Worm (Caenorhabditis elegans) whole organism, young adult: ENCODE data around the gene F16B4.2.

Experiments used
- B0035.1 ChIP-seq: sonication (generic microtip); optimal IDR thresholded peaks from 2 replicates; lab custom pipeline; 2016; ENCODE audit warnings: missing genetic modification characterization, mild to moderate bottlenecking, missing compliant biosample characterization, missing genotype, missing genetic modification reagents
- F10E7.11 ChIP-seq: sonication (generic microtip); optimal IDR thresholded peaks from 2 replicates; lab custom pipeline; 2017; ENCODE audit warnings: mild to moderate bottlenecking, missing genetic modification characterization, moderate library complexity, missing compliant biosample characterization
- F22D6.2 ChIP-seq: sonication (generic microtip); optimal IDR thresholded peaks from 2 replicates; lab custom pipeline; 2016; ENCODE audit warnings: mild to moderate bottlenecking, missing genetic modification characterization, missing compliant biosample characterization
- F33H1.4 ChIP-seq: fragments of 200-800 bp; sonication (Bioruptor generic); IDR thresholded peaks from 2 replicates; pipeline ENCODE4 v1.3.6; 2022; ENCODE audit warnings: missing genetic modification reagents, missing genetic modification characterization, missing compliant biosample characterization
- F37B4.10 ChIP-seq: fragments of 200-800 bp; sonication (Bioruptor generic); IDR thresholded peaks from 2 replicates; pipeline ENCODE4 v1.3.6; 2022; ENCODE audit warnings: missing genetic modification characterization, missing compliant biosample characterization
- F55B11.4 ChIP-seq: sonication (generic microtip); optimal IDR thresholded peaks from 2 replicates; lab custom pipeline; 2016; ENCODE audit warnings: missing compliant biosample characterization, missing genetic modification characterization, borderline replicate concordance; ENCODE audit not compliant: insufficient read depth
- K12H6.12 ChIP-seq: fragments of 200-800 bp; sonication (Bioruptor generic); optimal IDR thresholded peaks from 2 replicates; lab custom pipeline; 2018; ENCODE audit warnings: mild to moderate bottlenecking, missing genetic modification characterization, missing compliant biosample characterization
- Y53F4B.3 ChIP-seq: fragments of 200-800 bp; sonication (Bioruptor generic); IDR thresholded peaks from 2 replicates; pipeline ENCODE4 v1.3.6; 2022; ENCODE audit warnings: missing genetic modification reagents, missing genetic modification characterization, missing compliant biosample characterization
- Y56A3A.18 ChIP-seq: fragments of 200-800 bp; sonication (Bioruptor generic); IDR thresholded peaks from 2 replicates; pipeline ENCODE4 v1.3.6; 2022; ENCODE audit warnings: missing genetic modification reagents, missing genetic modification characterization, missing compliant biosample characterization
- akir-1 ChIP-seq: fragments of 200-800 bp; sonication (Bioruptor generic); optimal IDR thresholded peaks from 2 replicates; lab custom pipeline; 2018; ENCODE audit warnings: mild to moderate bottlenecking, missing genetic modification characterization, moderate library complexity, missing compliant biosample characterization
- aptf-2 ChIP-seq: fragments of 200-800 bp; sonication (Bioruptor generic); conservative IDR thresholded peaks from 2 replicates; pipeline ENCODE4 v1.3.6; 2022; ENCODE audit warnings: missing genetic modification reagents, missing genetic modification characterization, missing compliant biosample characterization
- athp-1 ChIP-seq: sonication (generic microtip); optimal IDR thresholded peaks from 2 replicates; lab custom pipeline; 2017; ENCODE audit warnings: mild to moderate bottlenecking, missing genetic modification characterization, missing compliant biosample characterization
- ccch-3 ChIP-seq: fragments of 200-800 bp; sonication (Bioruptor generic); optimal IDR thresholded peaks from 2 replicates; lab custom pipeline; 2018; ENCODE audit warnings: mild to moderate bottlenecking, missing genetic modification characterization, missing compliant biosample characterization
- ceh-27 ChIP-seq: fragments of 200-800 bp; sonication (Bioruptor generic); optimal IDR thresholded peaks from 2 replicates; lab custom pipeline; 2018; ENCODE audit warnings: mild to moderate bottlenecking, missing genetic modification characterization, moderate library complexity, missing compliant biosample characterization
- ceh-79 ChIP-seq: sonication (generic microtip); optimal IDR thresholded peaks from 2 replicates; lab custom pipeline; 2017; ENCODE audit warnings: mild to moderate bottlenecking, missing genetic modification characterization, missing compliant biosample characterization
- him-1 ChIP-seq: sonication (generic microtip); optimal IDR thresholded peaks from 2 replicates; lab custom pipeline; 2016; ENCODE audit warnings: missing genotype, missing genetic modification reagents, missing genetic modification characterization, missing compliant biosample characterization
- hrde-1 ChIP-seq: sonication (generic microtip); optimal IDR thresholded peaks from 2 replicates; lab custom pipeline; 2016; ENCODE audit warnings: missing genetic modification characterization, mild to moderate bottlenecking, missing compliant biosample characterization, moderate library complexity, missing genotype, missing genetic modification reagents, borderline replicate concordance
- lag-1 ChIP-seq: fragments of 200-800 bp; sonication (Bioruptor generic); IDR thresholded peaks from 2 replicates; pipeline ENCODE4 v1.3.6; 2022; ENCODE audit warnings: missing genetic modification reagents, missing genetic modification characterization, missing compliant biosample characterization
- madf-8 ChIP-seq: fragments of 200-800 bp; sonication (Bioruptor generic); conservative IDR thresholded peaks from 2 replicates; pipeline ENCODE4 v1.3.6; 2022; ENCODE audit warnings: missing genetic modification reagents, missing genetic modification characterization, missing compliant biosample characterization
- nfyb-1 ChIP-seq: fragments of 200-800 bp; sonication (Bioruptor generic); IDR thresholded peaks from 2 replicates; pipeline ENCODE4 v1.3.6; 2022; ENCODE audit warnings: missing genetic modification reagents, missing genetic modification characterization, missing compliant biosample characterization
- nhr-179 ChIP-seq: sonication (generic microtip); optimal IDR thresholded peaks from 2 replicates; lab custom pipeline; 2016; ENCODE audit warnings: mild to moderate bottlenecking, missing genetic modification characterization, missing compliant biosample characterization
- nhr-27 ChIP-seq: fragments of 200-800 bp; sonication (Bioruptor generic); optimal IDR thresholded peaks from 2 replicates; lab custom pipeline; 2018; ENCODE audit warnings: mild to moderate bottlenecking, missing genetic modification characterization, moderate library complexity, missing compliant biosample characterization
- nhr-80 ChIP-seq: sonication (generic microtip); optimal IDR thresholded peaks from 2 replicates; lab custom pipeline; 2016; ENCODE audit warnings: missing genetic modification characterization, missing compliant biosample characterization
- nhr-90 ChIP-seq: sonication (generic microtip); optimal IDR thresholded peaks from 2 replicates; lab custom pipeline; 2016; ENCODE audit warnings: missing genotype, mild to moderate bottlenecking, missing genetic modification characterization, missing compliant biosample characterization
- sdz-38 ChIP-seq: sonication (generic microtip); optimal IDR thresholded peaks from 2 replicates; lab custom pipeline; 2016; ENCODE audit warnings: missing genotype, missing genetic modification characterization, missing compliant biosample characterization
- sea-2 ChIP-seq: fragments of 200-800 bp; sonication (Bioruptor generic); IDR thresholded peaks from 2 replicates; pipeline ENCODE4 v1.3.6; 2022; ENCODE audit warnings: missing genetic modification characterization, missing compliant biosample characterization
- tbp1 ChIP-seq: fragments of 200-800 bp; sonication (Bioruptor generic); optimal IDR thresholded peaks from 2 replicates; lab custom pipeline; 2018; ENCODE audit warnings: mild to moderate bottlenecking, missing genetic modification characterization, missing compliant biosample characterization
- unc-62 ChIP-seq: fragments of 150-350 bp; optimal IDR thresholded peaks from 2 replicates; lab custom pipeline; 2014; ENCODE audit warnings: missing biosample characterization, missing genetic modification reagents, missing genetic modification characterization
- xnd-1 ChIP-seq: sonication (generic microtip); optimal IDR thresholded peaks from 2 replicates; lab custom pipeline; 2016; ENCODE audit warnings: missing genotype, missing genetic modification reagents, missing genetic modification characterization, missing compliant biosample characterization
- zim-3 ChIP-seq: sonication (generic microtip); optimal IDR thresholded peaks from 2 replicates; lab custom pipeline; 2017; ENCODE audit warnings: mild to moderate bottlenecking, missing genetic modification characterization, moderate library complexity, missing compliant biosample characterization
- ztf-18 ChIP-seq: sonication (generic microtip); optimal IDR thresholded peaks from 2 replicates; lab custom pipeline; 2016; ENCODE audit warnings: missing genotype, mild to moderate bottlenecking, missing genetic modification characterization, missing compliant biosample characterization
- ztf-25 ChIP-seq: fragments of 200-800 bp; sonication (Bioruptor generic); IDR thresholded peaks from 2 replicates; pipeline ENCODE4 v1.3.6; 2022; ENCODE audit warnings: missing genetic modification reagents, missing genetic modification characterization, missing compliant biosample characterization
- ztf-26 ChIP-seq: sonication (generic microtip); optimal IDR thresholded peaks from 2 replicates; lab custom pipeline; 2017; ENCODE audit warnings: missing genetic modification characterization, missing compliant biosample characterization
- ztf-6 ChIP-seq: fragments of 200-800 bp; sonication (Bioruptor generic); IDR thresholded peaks from 2 replicates; pipeline ENCODE4 v1.3.6; 2022; ENCODE audit warnings: missing genetic modification reagents, missing genetic modification characterization, missing compliant biosample characterization

F16B4.2 gene

ce11 chrV:1643886-1644285 is 43.0 kb downstream of the F16B4.2 start, which contains the start of gene alh-2:
alh-2 (plus strand) TSS chrV:1644169.
- TF ChIP-seq aptf-2 (GFP tag; lab: Robert Waterston, UW) (no peak), nhr-80 (tag; lab: Kevin White, UChicago) (no peak), ztf-6 (GFP tag; lab: Robert Waterston, UW) (no peak), ceh-27 (GFP tag; lab: Kevin White, UChicago) (no peak), nhr-90 (tag; lab: Kevin White, UChicago) (no peak), lag-1 (GFP tag; lab: Robert Waterston, UW) (no peak), him-1 (tag; lab: Kevin White, UChicago) (no peak), akir-1 (GFP tag; lab: Kevin White, UChicago) (no peak), xnd-1 (tag; lab: Kevin White, UChicago) (no peak), ztf-25 (GFP tag; lab: Robert Waterston, UW) (no peak), zim-3 (tag; lab: Kevin White, UChicago) (no peak)

- TF ChIP-seq K12H6.12: no peak
- TF ChIP-seq unc-62 (GFP tag; lab: Kevin White, UChicago): no peak
- no peak for TF ChIP-seq nfyb-1 (GFP tag; lab: Robert Waterston, UW)
- TF ChIP-seq Y53F4B.3 (GFP tag; lab: Robert Waterston, UW): no peak
- TF ChIP-seq F55B11.4 (tag; lab: Kevin White, UChicago): no peak
- no peak for TF ChIP-seq tbp1 (GFP tag; lab: Kevin White, UChicago)
- no peak for TF ChIP-seq sea-2 (GFP tag; lab: Robert Waterston, UW)
- no peak for TF ChIP-seq athp-1 (tag; lab: Kevin White, UChicago)
- TF ChIP-seq hrde-1 (tag; lab: Kevin White, UChicago): no peak
- no peak for TF ChIP-seq madf-8 (GFP tag; lab: Robert Waterston, UW)
- TF ChIP-seq B0035.1 (tag; lab: Kevin White, UChicago): no peak
- TF ChIP-seq ztf-26: no peak
- no peak for TF ChIP-seq ccch-3 (GFP tag; lab: Kevin White, UChicago)
- TF ChIP-seq nhr-27 (tag; lab: Kevin White, UChicago): no peak
- TF ChIP-seq F22D6.2 (tag; lab: Kevin White, UChicago): no peak
- TF ChIP-seq F33H1.4 (GFP tag; lab: Robert Waterston, UW): no peak
- TF ChIP-seq, all 124 proteins: peak for 0
Observed at ce11 chrV:1648000-1648399, 47.2 kb downstream of the F16B4.2 start, which contains the start of gene irld-45. irld-45 (plus strand) TSS chrV:1648300.

- TF ChIP-seq nhr-179 (tag; lab: Kevin White, UChicago) (no peak), ceh-79 (no peak), Y56A3A.18 (GFP tag; lab: Robert Waterston, UW) (no peak), sdz-38 (tag; lab: Kevin White, UChicago) (no peak), F37B4.10 (GFP tag; lab: Robert Waterston, UW) (no peak), ztf-18 (tag; lab: Kevin White, UChicago) (no peak), F10E7.11 (tag; lab: Kevin White, UChicago) (no peak)
Observed at ce11 chrV:1651045-1651444, 50.2 kb downstream of the F16B4.2 start, which contains the start of gene irld-44. irld-44 (plus strand) TSS chrV:1651345.
